Worm (Caenorhabditis elegans): Measurements from ENCODE around the gene cah-5.

Gene cah-5

DNA sequence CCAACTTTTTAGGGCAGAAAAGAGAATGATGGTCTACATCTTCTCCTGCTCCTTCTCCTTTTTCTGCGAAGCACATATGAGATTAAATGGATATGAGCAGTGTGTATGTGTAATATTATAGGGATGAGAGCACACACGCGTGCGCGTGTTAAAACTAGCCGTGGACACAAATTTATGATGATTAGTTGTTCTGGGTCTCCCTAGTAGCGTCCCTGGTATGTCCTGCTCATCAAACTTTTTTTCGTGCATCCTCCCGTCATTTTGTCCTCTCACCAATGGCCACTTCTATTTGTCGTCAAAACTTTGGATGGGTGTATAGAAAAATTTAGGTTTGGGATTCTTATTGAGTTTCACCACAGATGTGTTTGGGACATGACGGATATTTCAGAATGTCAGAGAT is 17.9 kb upstream of the cah-5 start:
- TF ChIP-seq ama-1 (optimal IDR thresholded peaks at IDR 0.05) (no peak), ama-1 (GFP tag; optimal IDR thresholded peaks at IDR 0.05) (no peak), atf-7 (tag; optimal IDR thresholded peaks at IDR 0.05) (no peak), tbx-9 (tag; optimal IDR thresholded peaks at IDR 0.05; ENCODE audit: borderline replicate concordance) (no peak), nhr-90 (tag; optimal IDR thresholded peaks at IDR 0.05) (no peak), nfyb-1 (GFP tag; IDR thresholded peaks at IDR 0.05) (no peak)

- no peak for TF ChIP-seq ama-1 (optimal IDR thresholded peaks at IDR 0.05)
- TF ChIP-seq ama-1 (GFP tag; optimal IDR thresholded peaks at IDR 0.05), result no peak
- TF ChIP-seq ztf-18 (tag; optimal IDR thresholded peaks at IDR 0.05), result no peak
- TF ChIP-seq dpl-1 (GFP tag; optimal IDR thresholded peaks at IDR 0.05), result no peak
- TF ChIP-seq hrde-1 (tag; optimal IDR thresholded peaks at IDR 0.05; ENCODE audit: borderline replicate concordance), result no peak
- no peak for TF ChIP-seq tbx-9 (tag; optimal IDR thresholded peaks at IDR 0.05; ENCODE audit: borderline replicate concordance)
- no peak for TF ChIP-seq nhr-27 (tag; optimal IDR thresholded peaks at IDR 0.05)
- no peak for TF ChIP-seq cebp-1 (GFP tag; IDR thresholded peaks at IDR 0.05)
- TF ChIP-seq cebp-1 (tag; optimal IDR thresholded peaks at IDR 0.05), result no peak
- TF ChIP-seq ztf-3 (GFP tag; optimal IDR thresholded peaks at IDR 0.05), result no peak
- no peak for TF ChIP-seq hlh-26 (GFP tag; conservative IDR thresholded peaks at IDR 0.05)
- TF ChIP-seq ceh-79 (tag; optimal IDR thresholded peaks at IDR 0.05), result no peak
- TF ChIP-seq gei-17 (GFP tag; optimal IDR thresholded peaks at IDR 0.05), result no peak
- TF ChIP-seq B0035.1 (tag; optimal IDR thresholded peaks at IDR 0.05), result no peak
- no peak for TF ChIP-seq F52B5.7 (tag; optimal IDR thresholded peaks at IDR 0.05)
- no peak for TF ChIP-seq let-526 (GFP tag; IDR thresholded peaks at IDR 0.05)
- TF ChIP-seq nhr-90 (tag; optimal IDR thresholded peaks at IDR 0.05), result no peak
- no peak for TF ChIP-seq Y53G8AR.9 (GFP tag; conservative IDR thresholded peaks at IDR 0.05)
- TF ChIP-seq B0336.3 (GFP tag; IDR thresholded peaks at IDR 0.05), result no peak
These were observed 14.4 kb upstream of the cah-5 start, which contains the start of gene tyra-2 for ce11 chrX:7005475-7005874. Gene tyra-2 (minus strand): TSS chrX:7005575.

ce11 chrX:7005919-7006318 is 13.9 kb upstream of the cah-5 start:
- TF ChIP-seq snpc-4 (GFP tag; optimal IDR thresholded peaks at IDR 0.05), result peak; percentile 14
- TF ChIP-seq snpc-4 (tag; optimal IDR thresholded peaks at IDR 0.05), result peak in 2 of 4 experiments; percentile 71 to 81
- TF ChIP-seq lin-35 (GFP tag; optimal IDR thresholded peaks at IDR 0.05), result no peak
- TF ChIP-seq F23B12.7 (tag; optimal IDR thresholded peaks at IDR 0.05; ENCODE audit: insufficient read depth), result no peak

DNA sequence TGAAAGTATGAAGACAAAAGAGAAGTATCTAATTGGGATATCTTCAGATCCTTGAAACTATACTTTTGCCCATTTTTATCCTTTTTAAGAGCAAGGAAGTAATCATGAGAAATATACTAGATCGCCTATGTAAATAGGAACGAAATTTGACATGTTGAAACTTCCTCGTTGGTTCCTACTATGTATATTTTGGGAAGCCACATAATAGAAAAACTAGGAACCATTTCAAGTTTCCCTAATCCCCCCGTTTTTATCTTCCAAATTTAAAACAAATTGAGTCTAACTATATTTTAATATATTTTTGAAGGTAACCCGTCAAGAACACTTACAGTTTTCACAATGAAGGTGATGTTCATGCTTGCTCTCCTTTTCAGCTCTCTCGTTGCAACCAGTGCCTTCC is 9.0 kb downstream of the cah-5 start, which contains the start of gene flp-26:
Gene flp-26 (plus strand): TSS at position 301 of the 400 bp plus-strand sequence.
- TF ChIP-seq snpc-4 (GFP tag; optimal IDR thresholded peaks at IDR 0.05), result no peak
- TF ChIP-seq snpc-4 (tag; optimal IDR thresholded peaks at IDR 0.05), result no peak
- TF ChIP-seq gei-17 (GFP tag; optimal IDR thresholded peaks at IDR 0.05), result no peak
- no peak for TF ChIP-seq Y95B8A.8 (GFP tag; IDR thresholded peaks at IDR 0.05)
- no peak for TF ChIP-seq nhr-90 (tag; optimal IDR thresholded peaks at IDR 0.05)
- no peak for TF ChIP-seq ceh-27 (GFP tag; optimal IDR thresholded peaks at IDR 0.05)
- TF ChIP-seq ccch-3 (GFP tag; optimal IDR thresholded peaks at IDR 0.05), result no peak
- no peak for TF ChIP-seq Y79H2A.3 (GFP tag; conservative IDR thresholded peaks at IDR 0.05)
- no peak for TF ChIP-seq somi-1 (GFP tag; optimal IDR thresholded peaks at IDR 0.05)
- no peak for TF ChIP-seq lin-35 (GFP tag; optimal IDR thresholded peaks at IDR 0.05)
- TF ChIP-seq unc-62 (GFP tag; optimal IDR thresholded peaks at IDR 0.05), result no peak
- no peak for TF ChIP-seq rpc-1 (optimal IDR thresholded peaks at IDR 0.05)
- TF ChIP-seq rpc-1 (tag; optimal IDR thresholded peaks at IDR 0.05), result no peak
- TF ChIP-seq F49E8.2 (tag; optimal IDR thresholded peaks at IDR 0.05; ENCODE audit: insufficient read depth), result no peak
- no peak for TF ChIP-seq F37B4.10 (GFP tag; IDR thresholded peaks at IDR 0.05)
- TF ChIP-seq ekl-4 (GFP tag; IDR thresholded peaks at IDR 0.05), result no peak
- TF ChIP-seq T07F8.4 (tag; optimal IDR thresholded peaks at IDR 0.05), result no peak
- no peak for TF ChIP-seq F55B11.4 (tag; optimal IDR thresholded peaks at IDR 0.05; ENCODE audit: borderline replicate concordance, insufficient read depth)
- TF ChIP-seq F33H1.4 (GFP tag; IDR thresholded peaks at IDR 0.05), result no peak
- TF ChIP-seq atf-7 (tag; optimal IDR thresholded peaks at IDR 0.05), result no peak
- no peak for TF ChIP-seq lsl-1 (GFP tag; optimal IDR thresholded peaks at IDR 0.05)
- TF ChIP-seq F39B2.1 (GFP tag; IDR thresholded peaks at IDR 0.05), result no peak

All from whole organism, young adult.